Comparison of ENCODE assay signal across 2 fruit fly cellular contexts in genomic region chr3R:6291437-6291836, dm6.
A peak's percentile ranks its signal among the peaks of the same experiment; 100 is the strongest.
TF ChIP-seq lines count a peak whose summit lies in the region.

Osi13 (plus strand) TSS chr3R:6291737.

TF ChIP-seq in whole organism, prepupa, 60 proteins besides CTCF, POLR2A, EP300 and RAD21:
- no peak for TF ChIP-seq CG34406 (GFP tag; optimal IDR thresholded peaks at IDR 0.05; lab: Kevin White, UChicago)
- peak; percentile 3 for TF ChIP-seq CG32006 (GFP tag; optimal IDR thresholded peaks at IDR 0.05; lab: Kevin White, UChicago)
TF ChIP-seq in whole organism, prepupa: peak in this region for 1.

TF ChIP-seq in whole organism, pupa, 21 proteins besides CTCF, POLR2A, EP300 and RAD21:
- TF ChIP-seq CG14655 (GFP tag; optimal IDR thresholded peaks at IDR 0.05; lab: Kevin White, UChicago) (peak; percentile 10), EcR (GFP tag; optimal IDR thresholded peaks at IDR 0.05; lab: Kevin White, UChicago) (no peak), Pif1B (GFP tag; optimal IDR thresholded peaks at IDR 0.05; lab: Kevin White, UChicago) (no peak), CG4496 (GFP tag; IDR thresholded peaks at IDR 0.05; lab: Robert Waterston, UW) (no peak), fd96Ca (GFP tag; IDR thresholded peaks at IDR 0.05; lab: Robert Waterston, UW) (no peak), CG8301 (tag; optimal IDR thresholded peaks at IDR 0.05; lab: Kevin White, UChicago) (peak; percentile 11)
